Worm (Caenorhabditis elegans): ENCODE measurements around the gene tebp-1.

Gene tebp-1

DNA sequence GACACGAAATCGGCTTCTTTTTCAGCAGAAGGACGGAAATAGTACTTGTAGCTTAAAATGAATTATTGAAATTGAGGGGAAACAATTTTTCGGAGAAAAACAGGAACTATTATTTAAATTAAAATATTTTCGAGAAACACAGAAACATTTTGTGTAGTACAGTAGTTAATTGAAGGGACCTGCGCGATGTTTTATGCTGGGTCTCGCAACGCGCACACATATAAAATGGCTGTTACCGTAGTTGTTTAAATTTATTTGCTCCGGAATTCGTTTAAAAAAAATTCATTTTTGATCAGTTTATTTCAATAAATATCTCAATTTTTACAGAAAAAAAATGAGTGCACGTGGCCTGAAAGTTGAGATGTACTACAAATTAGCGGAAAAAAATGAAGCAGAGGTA is 48.9 kb downstream of the tebp-1 start, which contains the start of gene dsb-2:
Gene dsb-2 (plus strand): TSS at position 328 of the 400 bp plus-strand sequence.
- no peak for TF ChIP-seq hlh-30 (tag; optimal IDR thresholded peaks at IDR 0.05; ENCODE audit: insufficient read depth)
- no peak for TF ChIP-seq ref-2 (tag; optimal IDR thresholded peaks at IDR 0.05)

DNA sequence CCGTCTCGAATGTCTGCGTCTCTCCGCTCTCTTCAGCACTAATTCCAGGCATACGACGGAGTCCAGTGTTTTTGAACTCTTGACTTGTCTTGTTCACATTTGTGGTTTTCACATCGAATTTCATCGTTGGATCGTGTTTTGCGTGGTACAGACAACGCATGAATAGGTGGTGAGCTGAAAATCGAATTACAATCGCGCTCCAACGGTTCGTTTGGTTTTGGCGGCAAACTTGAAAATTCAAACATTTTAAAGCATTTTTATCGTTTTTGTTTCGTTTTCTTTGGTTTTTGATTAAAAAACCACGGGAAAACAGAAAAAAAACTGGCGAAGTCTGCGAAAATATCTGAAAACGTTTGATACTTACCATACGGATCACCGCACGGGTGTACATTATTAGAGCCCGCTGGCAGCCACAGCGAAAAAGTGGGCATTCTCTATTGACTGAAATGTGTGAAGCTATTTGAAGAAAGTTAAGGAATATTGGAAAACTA is 51.3 kb downstream of the tebp-1 start, which contains the start of gene exl-1:
Gene exl-1 (minus strand): TSS at position 441 of the 491 bp plus-strand sequence.
- TF ChIP-seq pqm-1 (tag; optimal IDR thresholded peaks at IDR 0.05): no peak
- no peak for TF ChIP-seq C38D4.7 (GFP tag; optimal IDR thresholded peaks at IDR 0.05)
- TF ChIP-seq unc-42 (tag; optimal IDR thresholded peaks at IDR 0.05): no peak
- no peak for TF ChIP-seq npax-4 (tag; optimal IDR thresholded peaks at IDR 0.05)
- no peak for TF ChIP-seq fkh-10 (GFP tag; optimal IDR thresholded peaks at IDR 0.05)
- TF ChIP-seq ref-2 (tag; optimal IDR thresholded peaks at IDR 0.05): no peak
- TF ChIP-seq hlh-13 (GFP tag; optimal IDR thresholded peaks at IDR 0.05): no peak
- no peak for TF ChIP-seq nhr-11 (tag; optimal IDR thresholded peaks at IDR 0.05)
- TF ChIP-seq elt-4 (tag; optimal IDR thresholded peaks at IDR 0.05): no peak
- TF ChIP-seq ceh-45 (GFP tag; IDR thresholded peaks at IDR 0.05): no peak
- no peak for TF ChIP-seq hlh-30 (tag; optimal IDR thresholded peaks at IDR 0.05; ENCODE audit: insufficient read depth)

- TF ChIP-seq zip-5 (tag; optimal IDR thresholded peaks at IDR 0.05) (no peak), ceh-34 (tag; optimal IDR thresholded peaks at IDR 0.05) (no peak), odd-2 (tag; optimal IDR thresholded peaks at IDR 0.05) (no peak), ttx-3 (tag; optimal IDR thresholded peaks at IDR 0.05) (no peak), pax-1 (tag; optimal IDR thresholded peaks at IDR 0.05) (no peak), K02D7.2 (tag; optimal IDR thresholded peaks at IDR 0.05) (no peak), eyg-1 (tag; optimal IDR thresholded peaks at IDR 0.05) (no peak), sdc-2 (tag; optimal IDR thresholded peaks at IDR 0.05) (no peak), hlh-13 (GFP tag; optimal IDR thresholded peaks at IDR 0.05) (no peak), pat-9 (tag; optimal IDR thresholded peaks at IDR 0.05) (no peak), ceh-22 (tag; optimal IDR thresholded peaks at IDR 0.05) (no peak), ceh-19 (GFP tag; optimal IDR thresholded peaks at IDR 0.05) (no peak), sox-2 (GFP tag; IDR thresholded peaks at IDR 0.05) (no peak), tbx-7 (tag; optimal IDR thresholded peaks at IDR 0.05) (no peak), ceh-48 (tag; optimal IDR thresholded peaks at IDR 0.05) (no peak), dmd-4 (tag; optimal IDR thresholded peaks at IDR 0.05; ENCODE audit: borderline replicate concordance) (no peak), ceh-45 (GFP tag; IDR thresholded peaks at IDR 0.05) (no peak), hlh-8 (tag; optimal IDR thresholded peaks at IDR 0.05) (no peak), ceh-30 (tag; optimal IDR thresholded peaks at IDR 0.05) (no peak), C08G9.2 (tag; optimal IDR thresholded peaks at IDR 0.05) (no peak)
These were observed 51.9 kb downstream of the tebp-1 start for ce11 chrII:14413709-14414108.

All from whole organism, late embryonic.